Worm (Caenorhabditis elegans) whole organism, young adult: ENCODE measurements around the gene F17E9.4.
A peak's percentile ranks its signal among the peaks of the same experiment; 100 is the strongest.

Source experiments
- C17E4.6 ChIP-seq: fragments of 200-800 bp; sonication (Bioruptor generic); IDR thresholded peaks from 2 replicates; pipeline ENCODE4 v1.3.6; 2022; ENCODE audit warnings: missing genetic modification reagents, missing genetic modification characterization, missing compliant biosample characterization
- F23B12.7 ChIP-seq: sonication (generic microtip); optimal IDR thresholded peaks from 2 replicates; lab custom pipeline; 2017; ENCODE audit warnings: missing genetic modification characterization, mild to moderate bottlenecking, missing compliant biosample characterization, antibody characterized with exemption, moderate library complexity; ENCODE audit not compliant: insufficient read depth
- F39B2.1 ChIP-seq: fragments of 200-800 bp; sonication (Bioruptor generic); IDR thresholded peaks from 2 replicates; pipeline ENCODE4 v1.3.6; 2022; ENCODE audit warnings: missing genetic modification reagents, missing genetic modification characterization, missing compliant biosample characterization
- Y56A3A.18 ChIP-seq: fragments of 200-800 bp; sonication (Bioruptor generic); IDR thresholded peaks from 2 replicates; pipeline ENCODE4 v1.3.6; 2022; ENCODE audit warnings: missing genetic modification reagents, missing genetic modification characterization, missing compliant biosample characterization
- Y79H2A.3 ChIP-seq: fragments of 200-800 bp; sonication (Bioruptor generic); conservative IDR thresholded peaks from 2 replicates; pipeline ENCODE4 v1.3.6; 2022; ENCODE audit warnings: missing genetic modification reagents, missing genetic modification characterization, missing compliant biosample characterization
- ZK185.1 ChIP-seq: sonication (generic microtip); optimal IDR thresholded peaks from 2 replicates; lab custom pipeline; 2016; ENCODE audit warnings: mild to moderate bottlenecking, missing genetic modification characterization, missing compliant biosample characterization; ENCODE audit not compliant: poor library complexity, severe bottlenecking
- atf-7 ChIP-seq: sonication (generic microtip); optimal IDR thresholded peaks from 2 replicates; lab custom pipeline; 2017; ENCODE audit warnings: mild to moderate bottlenecking, missing genetic modification characterization, missing compliant biosample characterization
- attf-6 ChIP-seq: fragments of 200-800 bp; sonication (Bioruptor generic); IDR thresholded peaks from 2 replicates; pipeline ENCODE4 v1.3.6; 2022; ENCODE audit warnings: missing genetic modification reagents, missing genetic modification characterization, missing compliant biosample characterization
- bed-2 ChIP-seq: fragments of 200-800 bp; sonication (Bioruptor generic); IDR thresholded peaks from 2 replicates; pipeline ENCODE4 v1.3.6; 2022; ENCODE audit warnings: missing genetic modification reagents, missing genetic modification characterization, missing compliant biosample characterization
- ccch-3 ChIP-seq: fragments of 200-800 bp; sonication (Bioruptor generic); optimal IDR thresholded peaks from 2 replicates; lab custom pipeline; 2018; ENCODE audit warnings: mild to moderate bottlenecking, missing genetic modification characterization, missing compliant biosample characterization
- ceh-40 ChIP-seq: fragments of 200-800 bp; sonication (Bioruptor generic); IDR thresholded peaks from 2 replicates; pipeline ENCODE4 v1.3.6; 2022; ENCODE audit warnings: missing genetic modification characterization, missing compliant biosample characterization
- ceh-79 ChIP-seq: sonication (generic microtip); optimal IDR thresholded peaks from 2 replicates; lab custom pipeline; 2017; ENCODE audit warnings: mild to moderate bottlenecking, missing genetic modification characterization, missing compliant biosample characterization
- ceh-91 ChIP-seq: fragments of 200-800 bp; sonication (Bioruptor generic); IDR thresholded peaks from 2 replicates; pipeline ENCODE4 v1.3.6; 2022; ENCODE audit warnings: missing genetic modification reagents, missing genetic modification characterization, missing compliant biosample characterization
- dpff-1 ChIP-seq: sonication (generic microtip); optimal IDR thresholded peaks from 2 replicates; lab custom pipeline; 2017; ENCODE audit warnings: mild to moderate bottlenecking, missing genetic modification characterization, missing compliant biosample characterization
- efl-1 ChIP-seq: fragments of 150-350 bp; optimal IDR thresholded peaks from 2 replicates; lab custom pipeline; 2014; ENCODE audit warnings: missing biosample characterization, missing genetic modification reagents, missing genetic modification characterization
- egl-18 ChIP-seq: fragments of 200-800 bp; sonication (Bioruptor generic); IDR thresholded peaks from 2 replicates; pipeline ENCODE4 v1.3.6; 2022; ENCODE audit warnings: missing genetic modification reagents, missing genetic modification characterization, missing compliant biosample characterization
- fkh-3 ChIP-seq: sonication (generic microtip); optimal IDR thresholded peaks from 2 replicates; lab custom pipeline; 2016; ENCODE audit warnings: mild to moderate bottlenecking, missing genetic modification characterization, missing compliant biosample characterization
- hsf-1 ChIP-seq: fragments of 200-800 bp; sonication (Bioruptor generic); IDR thresholded peaks from 2 replicates; pipeline ENCODE4 v1.3.6; 2022; ENCODE audit warnings: missing genetic modification reagents, missing genetic modification characterization, missing compliant biosample characterization
- let-607 ChIP-seq, 2 experiments: fragments of 200-800 bp in 1 of 2; sonication (Bioruptor generic) in 1 of 2; sonication (generic microtip) in 1 of 2; optimal IDR thresholded peaks; 2 replicates each; lab custom pipeline; 2016 to 2018; ENCODE audit warnings: mild to moderate bottlenecking in 2 of 2, missing compliant biosample characterization in 2 of 2, missing genetic modification characterization in 2 of 2, moderate library complexity in 2 of 2, missing genotype in 1 of 2
- lin-54 ChIP-seq: fragments of 200-800 bp; sonication (Bioruptor generic); optimal IDR thresholded peaks from 2 replicates; lab custom pipeline; 2018; ENCODE audit warnings: mild to moderate bottlenecking, missing genetic modification characterization, missing compliant biosample characterization
- lir-1 ChIP-seq: fragments of 200-800 bp; sonication (Bioruptor generic); conservative IDR thresholded peaks from 2 replicates; pipeline ENCODE4 v1.3.6; 2022; ENCODE audit warnings: missing genetic modification reagents, missing genetic modification characterization, missing compliant biosample characterization
- lsy-27 ChIP-seq: sonication (generic microtip); optimal IDR thresholded peaks from 2 replicates; lab custom pipeline; 2017; ENCODE audit warnings: missing genetic modification characterization, mild to moderate bottlenecking, missing compliant biosample characterization, antibody characterized with exemption, missing genotype, borderline replicate concordance; ENCODE audit not compliant: insufficient read depth
- mel-28 ChIP-seq: sonication (generic microtip); optimal IDR thresholded peaks from 2 replicates; lab custom pipeline; 2016; ENCODE audit warnings: borderline replicate concordance, mild to moderate bottlenecking, missing genetic modification characterization, missing compliant biosample characterization
- mes-4 ChIP-seq: sonication (generic microtip); optimal IDR thresholded peaks from 2 replicates; lab custom pipeline; 2016; ENCODE audit warnings: missing genotype, missing genetic modification characterization, missing compliant biosample characterization
- nhr-90 ChIP-seq: sonication (generic microtip); optimal IDR thresholded peaks from 2 replicates; lab custom pipeline; 2016; ENCODE audit warnings: missing genotype, mild to moderate bottlenecking, missing genetic modification characterization, missing compliant biosample characterization
- sdz-38 ChIP-seq: sonication (generic microtip); optimal IDR thresholded peaks from 2 replicates; lab custom pipeline; 2016; ENCODE audit warnings: missing genotype, missing genetic modification characterization, missing compliant biosample characterization
- snpc-1.1 ChIP-seq: sonication (generic microtip); optimal IDR thresholded peaks from 2 replicates; lab custom pipeline; 2017; ENCODE audit warnings: missing genetic modification characterization, mild to moderate bottlenecking, missing compliant biosample characterization, antibody characterized with exemption, moderate library complexity, missing genotype, missing genetic modification reagents; ENCODE audit not compliant: insufficient read depth
- snpc-3.4 ChIP-seq: sonication (generic microtip); optimal IDR thresholded peaks from 2 replicates; lab custom pipeline; 2017; ENCODE audit warnings: missing genetic modification characterization, mild to moderate bottlenecking, missing compliant biosample characterization, antibody characterized with exemption, moderate library complexity, missing genotype, missing genetic modification reagents
- somi-1 ChIP-seq: fragments of 200-800 bp; sonication (Bioruptor generic); optimal IDR thresholded peaks from 2 replicates; lab custom pipeline; 2018; ENCODE audit warnings: mild to moderate bottlenecking, missing genetic modification characterization, missing compliant biosample characterization
- unc-130 ChIP-seq: sonication (generic microtip); optimal IDR thresholded peaks from 2 replicates; lab custom pipeline; 2016; ENCODE audit warnings: missing genetic modification reagents, missing genetic modification characterization, missing compliant biosample characterization
- zfh-2 ChIP-seq: fragments of 200-800 bp; sonication (Bioruptor generic); conservative IDR thresholded peaks from 2 replicates; pipeline ENCODE4 v1.3.6; 2022; ENCODE audit warnings: missing genetic modification reagents, missing genetic modification characterization, missing compliant biosample characterization
- ztf-28 ChIP-seq: fragments of 200-800 bp; sonication (Bioruptor generic); IDR thresholded peaks from 2 replicates; pipeline ENCODE4 v1.3.6; 2022; ENCODE audit warnings: missing genetic modification reagents, missing genetic modification characterization, missing compliant biosample characterization
- ztf-3 ChIP-seq: fragments of 200-800 bp; sonication (Bioruptor generic); optimal IDR thresholded peaks from 2 replicates; lab custom pipeline; 2018; ENCODE audit warnings: mild to moderate bottlenecking, missing genetic modification characterization, missing compliant biosample characterization

The F17E9.4 gene

ce11 chrIV:8354572-8354971 is 6.4 kb downstream of the F17E9.4 start, which contains the start of gene F17E9.3:
F17E9.3 (plus strand) TSS chrIV:8354872.
- TF ChIP-seq Y79H2A.3 (no peak), somi-1 (no peak), hsf-1 (GFP tag; lab: Robert Waterston, UW) (no peak), lir-1 (GFP tag; lab: Robert Waterston, UW) (no peak), C17E4.6 (GFP tag; lab: Robert Waterston, UW) (no peak), nhr-90 (tag; lab: Kevin White, UChicago) (no peak), lsy-27 (tag; lab: Kevin White, UChicago) (no peak), efl-1 (GFP tag; lab: Kevin White, UChicago) (no peak), sdz-38 (tag; lab: Kevin White, UChicago) (no peak)

ce11 chrIV:8355592-8355991 is 7.4 kb downstream of the F17E9.4 start, which contains the start of the genes F17E9.2 and col-116:
F17E9.2 (plus strand) TSS chrIV:8355892.
col-116 (plus strand) TSS chrIV:8355906.
- TF ChIP-seq mel-28 (tag; lab: Kevin White, UChicago) (no peak), snpc-1.1 (tag; lab: Kevin White, UChicago) (no peak), dpff-1 (tag; lab: Kevin White, UChicago) (no peak), atf-7 (tag; lab: Kevin White, UChicago) (no peak), ceh-40 (GFP tag; lab: Robert Waterston, UW) (no peak), F39B2.1 (GFP tag; lab: Robert Waterston, UW) (no peak), ceh-79 (no peak), ceh-91 (GFP tag; lab: Robert Waterston, UW) (no peak), ccch-3 (GFP tag; lab: Kevin White, UChicago) (no peak), ZK185.1 (tag; lab: Kevin White, UChicago) (no peak), Y56A3A.18 (GFP tag; lab: Robert Waterston, UW) (no peak), attf-6 (GFP tag; lab: Robert Waterston, UW) (no peak), fkh-3 (no peak), mes-4 (tag; lab: Kevin White, UChicago) (no peak)

- TF ChIP-seq zfh-2 (GFP tag; lab: Robert Waterston, UW) (peak; percentile 84), let-607 (tag; optimal IDR thresholded peaks at IDR 0.05; lab: Kevin White, UChicago) (no peak), bed-2 (GFP tag; lab: Robert Waterston, UW) (no peak)
Measured at ce11 chrIV:8357299-8357698, 9.1 kb downstream of the F17E9.4 start.

- TF ChIP-seq C17E4.6 (GFP tag; lab: Robert Waterston, UW) (no peak), unc-130 (GFP tag; lab: Kevin White, UChicago) (no peak), F23B12.7 (tag; lab: Kevin White, UChicago) (no peak), ztf-3 (no peak), lin-54 (GFP tag; lab: Kevin White, UChicago) (no peak), snpc-3.4 (tag; lab: Kevin White, UChicago) (no peak), ztf-28 (GFP tag; lab: Robert Waterston, UW) (no peak), egl-18 (no peak)
- TF ChIP-seq, all 124 proteins: peak for 0
Measured at ce11 chrIV:8358492-8358891, 10.3 kb downstream of the F17E9.4 start, which contains the start of gene D2096.13. D2096.13 (minus strand) TSS chrIV:8358592.
